Fruit fly (Drosophila melanogaster): ENCODE measurements around the gene CG31917.

Gene CG31917

DNA sequence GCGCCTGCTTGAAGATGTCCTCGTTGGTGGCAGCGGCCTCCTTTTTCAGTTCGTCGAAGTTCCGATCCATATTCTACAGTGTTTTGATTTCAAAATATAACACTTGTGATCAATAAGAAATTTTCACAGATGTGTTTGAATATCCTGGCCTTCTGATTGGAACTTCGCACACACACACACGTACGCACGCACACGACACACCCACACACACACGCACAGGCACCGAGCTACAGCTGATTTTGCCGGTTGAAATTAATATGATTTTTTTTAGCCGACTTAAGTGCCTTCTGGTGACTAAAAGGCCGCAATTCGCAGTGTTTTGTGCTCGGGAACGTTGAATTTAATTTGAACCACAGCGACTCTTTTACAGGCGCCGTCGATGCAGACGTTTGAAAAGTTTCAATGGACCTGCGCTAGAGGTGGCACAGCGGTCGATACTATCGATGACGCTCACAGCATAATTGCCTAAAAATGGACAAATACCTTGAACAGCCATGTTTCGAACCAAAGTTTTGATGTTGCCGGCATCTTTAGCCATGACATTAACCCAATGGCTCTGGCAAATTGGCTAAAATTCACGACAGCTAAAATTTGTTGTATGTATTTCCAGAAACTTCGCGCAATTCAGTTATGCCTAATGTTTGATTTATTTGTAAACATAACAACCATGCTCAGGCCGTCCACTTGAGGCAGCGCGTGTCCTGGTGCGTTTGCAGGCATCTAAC lies 1.2 kb downstream of the CG31917 start, which contains the start of gene Rtnl1 (continued):
- 0 out of 2 replicates have a peak, but pooled peaks have one; percentile 46 for TF ChIP-seq CG6272 (GFP tag; IDR thresholded peaks at IDR 0.05)
- peak; percentile 91 for TF ChIP-seq Med (GFP tag)
- no peak for TF ChIP-seq lmd (GFP tag; IDR thresholded peaks at IDR 0.05)
- TF ChIP-seq wek (GFP tag; optimal IDR thresholded peaks at IDR 0.05), result no peak
- TF ChIP-seq Hey (tag; optimal IDR thresholded peaks at IDR 0.05), result no peak
- TF ChIP-seq zen (tag; optimal IDR thresholded peaks at IDR 0.05), result peak; percentile 9
- no peak for TF ChIP-seq gsb-n (tag; optimal IDR thresholded peaks at IDR 0.05)
- TF ChIP-seq Hr78 (GFP tag; optimal IDR thresholded peaks at IDR 0.05), result no peak
- no peak for TF ChIP-seq CG3281 (GFP tag; optimal IDR thresholded peaks at IDR 0.05)
- TF ChIP-seq unpg (GFP tag; optimal IDR thresholded peaks at IDR 0.05), result no peak
- no peak for TF ChIP-seq crol (GFP tag; IDR thresholded peaks at IDR 0.05)
- no peak for TF ChIP-seq CG30431 (GFP tag; optimal IDR thresholded peaks at IDR 0.05)
- no peak for TF ChIP-seq emc (GFP tag; optimal IDR thresholded peaks at IDR 0.05)
- TF ChIP-seq Abd-B (GFP tag; optimal IDR thresholded peaks at IDR 0.05), result peak; percentile 67
- TF ChIP-seq CG2202 (tag; optimal IDR thresholded peaks at IDR 0.05), result no peak
- TF ChIP-seq CG14710 (tag; optimal IDR thresholded peaks at IDR 0.05), result peak; percentile 68
- TF ChIP-seq Hr51 (GFP tag; optimal IDR thresholded peaks at IDR 0.05), result peak; percentile 3 to 15
- TF ChIP-seq fd102C (GFP tag; optimal IDR thresholded peaks at IDR 0.05), result no peak
- no peak for TF ChIP-seq org-1 (GFP tag; optimal IDR thresholded peaks at IDR 0.05)
- TF ChIP-seq zf30C (GFP tag; optimal IDR thresholded peaks at IDR 0.05), result no peak
- no peak for TF ChIP-seq chn (GFP tag; optimal IDR thresholded peaks at IDR 0.05)
- no peak for TF ChIP-seq CG10431 (GFP tag; optimal IDR thresholded peaks at IDR 0.05)
- TF ChIP-seq CG16815 (GFP tag; optimal IDR thresholded peaks at IDR 0.05), result no peak
- TF ChIP-seq Sry-δ (GFP tag; optimal IDR thresholded peaks at IDR 0.05), result peak; percentile 100
- no peak for TF ChIP-seq CG1832 (GFP tag; optimal IDR thresholded peaks at IDR 0.05)
- TF ChIP-seq slou (GFP tag; optimal IDR thresholded peaks at IDR 0.05), result no peak
- no peak for TF ChIP-seq jing (GFP tag; optimal IDR thresholded peaks at IDR 0.05)
- TF ChIP-seq Ptx1 (GFP tag; IDR thresholded peaks at IDR 0.05), result no peak
- TF ChIP-seq mam (GFP tag; optimal IDR thresholded peaks at IDR 0.05), result peak; percentile 32
- TF ChIP-seq CG17186 (GFP tag; optimal IDR thresholded peaks at IDR 0.05), result peak; percentile 59
- no peak for TF ChIP-seq CG6765 (GFP tag; optimal IDR thresholded peaks at IDR 0.05)
- TF ChIP-seq maf-S (GFP tag; optimal IDR thresholded peaks at IDR 0.05), result peak; percentile 2
- TF ChIP-seq toy (GFP tag; IDR thresholded peaks at IDR 0.05), result no peak
- TF ChIP-seq kah (GFP tag; optimal IDR thresholded peaks at IDR 0.05), result no peak
- peak; percentile 53; the same call in 1 of the 2 replicates for TF ChIP-seq NFAT (GFP tag; IDR thresholded peaks at IDR 0.05)
- TF ChIP-seq nmo (GFP tag; optimal IDR thresholded peaks at IDR 0.05), result peak; percentile 76
- no peak for TF ChIP-seq CG12942 (GFP tag; optimal IDR thresholded peaks at IDR 0.05)
- no peak for TF ChIP-seq sima (GFP tag; optimal IDR thresholded peaks at IDR 0.05)
- no peak for TF ChIP-seq CG8281 (tag; optimal IDR thresholded peaks at IDR 0.05)
- peak; percentile 69 for TF ChIP-seq Dref (GFP tag; IDR thresholded peaks at IDR 0.05)
- peak; percentile 80 for TF ChIP-seq CG2129 (GFP tag; IDR thresholded peaks at IDR 0.05; ENCODE audit: partially characterized antibody)
- peak; percentile 11 for TF ChIP-seq tx (GFP tag; optimal IDR thresholded peaks at IDR 0.05)
- TF ChIP-seq CG9932 (GFP tag; IDR thresholded peaks at IDR 0.05), result peak; percentile 75
- TF ChIP-seq cas (GFP tag; IDR thresholded peaks at IDR 0.05), result no peak
- TF ChIP-seq sna (GFP tag; IDR thresholded peaks at IDR 0.05; ENCODE audit: partially characterized antibody), result peak; percentile 82
- TF ChIP-seq CG4360 (GFP tag; IDR thresholded peaks at IDR 0.05), result no peak
- TF ChIP-seq fd3F (GFP tag; optimal IDR thresholded peaks at IDR 0.05), result no peak
- TF ChIP-seq CG1233 (GFP tag; optimal IDR thresholded peaks at IDR 0.05), result no peak
- TF ChIP-seq sens (GFP tag), result peak; percentile 85
- peak; percentile 49; the same call in 2 of the 3 replicates for TF ChIP-seq CG34422 (GFP tag; IDR thresholded peaks at IDR 0.05)

Data from whole organism, embryonic.